Fruit fly (Drosophila melanogaster) whole organism, wandering third instar larva: ENCODE data around the gene nkd.

ENCODE experiments used
- Abd-B ChIP-seq: fragments of >200 bp; optimal IDR thresholded peaks from 2 replicates; lab custom pipeline; 2017; ENCODE audit warnings: missing biosample characterization, missing genetic modification characterization
- CG32264 ChIP-seq: fragments of 200-800 bp; sonication (Bioruptor generic); optimal IDR thresholded peaks from 2 replicates; lab custom pipeline; 2016; ENCODE audit warnings: missing biosample characterization, missing genetic modification characterization
- CG9705 ChIP-seq: fragments of 200-800 bp; sonication (Bioruptor generic); optimal IDR thresholded peaks from 2 replicates; lab custom pipeline; 2018; ENCODE audit warnings: missing biosample characterization, mild to moderate bottlenecking, missing genetic modification characterization
- CrebA ChIP-seq: fragments of 200-800 bp; sonication (Bioruptor generic); optimal IDR thresholded peaks from 2 replicates; lab custom pipeline; 2016; ENCODE audit warnings: missing biosample characterization, mild to moderate bottlenecking, missing genetic modification characterization, borderline replicate concordance
- Dfd ChIP-seq: fragments of >200 bp; optimal IDR thresholded peaks from 2 replicates; lab custom pipeline; 2017; ENCODE audit warnings: missing biosample characterization, missing genetic modification characterization
- Dif ChIP-seq: fragments of 200-275, 200-300 bp; sonication (Bioruptor generic); optimal IDR thresholded peaks from 2 replicates; lab custom pipeline; 2018; ENCODE audit warnings: missing biosample characterization, missing genetic modification characterization; ENCODE audit not compliant: partially characterized antibody
- GATAd ChIP-seq: sonication (Bioruptor generic); optimal IDR thresholded peaks from 2 replicates; lab custom pipeline; 2016; ENCODE audit warnings: missing biosample characterization, missing genetic modification characterization
- HLH106 ChIP-seq: fragments of 200-800 bp; optimal IDR thresholded peaks from 3 replicates; lab custom pipeline; 2019; ENCODE audit warnings: missing biosample characterization, mild to moderate bottlenecking, missing genetic modification characterization, moderate library complexity
- Hr83 ChIP-seq: fragments of 200-300 bp; sonication (Bioruptor generic); optimal IDR thresholded peaks from 2 replicates; lab custom pipeline; 2016; ENCODE audit warnings: missing biosample characterization, mild to moderate bottlenecking, missing genetic modification characterization, moderate library complexity; ENCODE audit not compliant: poor library complexity, severe bottlenecking
- Jra ChIP-seq: sonication (Bioruptor generic); optimal IDR thresholded peaks from 2 replicates; lab custom pipeline; 2016; ENCODE audit warnings: missing biosample characterization, missing genetic modification characterization
- Mio ChIP-seq: sonication (Bioruptor generic); optimal IDR thresholded peaks from 2 replicates; lab custom pipeline; 2016; ENCODE audit warnings: missing biosample characterization, missing genetic modification characterization
- Myc ChIP-seq: fragments of >200 bp; optimal IDR thresholded peaks from 2 replicates; lab custom pipeline; 2017
- N ChIP-seq: fragments of >200 bp; optimal IDR thresholded peaks from 2 replicates; lab custom pipeline; 2018; ENCODE audit warnings: missing biosample characterization, missing external identifiers, missing genetic modification characterization
- OdsH ChIP-seq: fragments of 200-800 bp; sonication (Bioruptor generic); optimal IDR thresholded peaks from 2 replicates; lab custom pipeline; 2016; ENCODE audit warnings: missing biosample characterization, mild to moderate bottlenecking, missing genetic modification characterization
- Rel ChIP-seq, 2 experiments: fragments of 200-800 bp; sonication (Bioruptor generic) in 1 of 2; optimal IDR thresholded peaks; 2 replicates in 1 of 2; 3 replicates in 1 of 2; lab custom pipeline; 2016 to 2019; ENCODE audit warnings: mild to moderate bottlenecking in 2 of 2, missing biosample characterization in 2 of 2, missing genetic modification characterization in 2 of 2, moderate library complexity in 1 of 2
- Sp1 ChIP-seq: fragments of 200-800 bp; sonication (Bioruptor generic); optimal IDR thresholded peaks from 3 replicates; lab custom pipeline; 2019; ENCODE audit warnings: missing biosample characterization, mild to moderate bottlenecking, missing genetic modification characterization, moderate library complexity
- Vsx2 ChIP-seq: fragments of 200-300, 225-300 bp; sonication (Bioruptor generic); optimal IDR thresholded peaks from 2 replicates; lab custom pipeline; 2018; ENCODE audit warnings: missing biosample characterization, missing genetic modification characterization; ENCODE audit not compliant: partially characterized antibody
- br ChIP-seq: fragments of 200-800 bp; sonication (Bioruptor generic); optimal IDR thresholded peaks from 2 replicates; lab custom pipeline; 2016; ENCODE audit warnings: missing biosample characterization, missing genetic modification characterization
- brk ChIP-seq: fragments of 200-800 bp; sonication (Bioruptor generic); optimal IDR thresholded peaks from 2 replicates; lab custom pipeline; 2016; ENCODE audit warnings: missing biosample characterization, mild to moderate bottlenecking, missing genetic modification characterization
- dl ChIP-seq, 2 experiments: fragments of 175-275, 200-275 bp in 1 of 2; fragments of 200-275 bp in 1 of 2; sonication (Bioruptor generic); optimal IDR thresholded peaks; lab custom pipeline; 2018; ENCODE audit warnings: mild to moderate bottlenecking in 2 of 2, missing biosample characterization in 2 of 2, missing genetic modification characterization in 2 of 2, moderate library complexity in 2 of 2; ENCODE audit not compliant: partially characterized antibody in 2 of 2, insufficient read depth in 1 of 2
- dmrt93B ChIP-seq: fragments of 200-800 bp; sonication (Bioruptor generic); optimal IDR thresholded peaks from 2 replicates; lab custom pipeline; 2018; ENCODE audit warnings: missing biosample characterization, mild to moderate bottlenecking, missing genetic modification characterization
- dsf ChIP-seq: sonication (Bioruptor generic); optimal IDR thresholded peaks from 2 replicates; lab custom pipeline; 2016; ENCODE audit warnings: missing biosample characterization, missing genetic modification characterization, borderline replicate concordance
- ey ChIP-seq: fragments of 200-800 bp; sonication (Bioruptor generic); optimal IDR thresholded peaks from 2 replicates; lab custom pipeline; 2016; ENCODE audit warnings: missing biosample characterization, missing genetic modification characterization
- foxo ChIP-seq, 2 experiments: fragments of 200-800 bp; sonication (Bioruptor generic); optimal IDR thresholded peaks; 2 replicates in 1 of 2; 3 replicates in 1 of 2; lab custom pipeline; 2016 to 2017; ENCODE audit warnings: missing biosample characterization in 2 of 2, missing genetic modification characterization in 2 of 2
- fru ChIP-seq: fragments of 200-800 bp; sonication (Bioruptor generic); optimal IDR thresholded peaks from 3 replicates; lab custom pipeline; 2016; ENCODE audit warnings: missing biosample characterization, mild to moderate bottlenecking, missing genetic modification characterization
- h ChIP-seq: fragments of 200-800 bp; sonication (Bioruptor generic); optimal IDR thresholded peaks from 3 replicates; lab custom pipeline; 2016; ENCODE audit warnings: missing biosample characterization, mild to moderate bottlenecking, missing genetic modification characterization
- lola ChIP-seq: fragments of >200 bp; optimal IDR thresholded peaks from 2 replicates; lab custom pipeline; 2017; ENCODE audit warnings: missing biosample characterization, missing genetic modification characterization
- pan ChIP-seq: fragments of >200 bp; optimal IDR thresholded peaks from 2 replicates; lab custom pipeline; 2017
- psq ChIP-seq: fragments of 200-800 bp; sonication (Bioruptor generic); optimal IDR thresholded peaks from 3 replicates; lab custom pipeline; 2017; ENCODE audit warnings: missing biosample characterization, mild to moderate bottlenecking, missing genetic modification characterization, moderate library complexity
- rgr ChIP-seq: fragments of 200-800 bp; sonication (Bioruptor generic); optimal IDR thresholded peaks from 3 replicates; lab custom pipeline; 2016; ENCODE audit warnings: missing biosample characterization, mild to moderate bottlenecking, missing genetic modification characterization
- sage ChIP-seq: fragments of 200-800 bp; sonication (Bioruptor generic); optimal IDR thresholded peaks from 2 replicates; lab custom pipeline; 2016; ENCODE audit warnings: missing biosample characterization, mild to moderate bottlenecking, missing genetic modification characterization
- sv ChIP-seq: fragments of 200-800 bp; sonication (Bioruptor generic); optimal IDR thresholded peaks from 3 replicates; lab custom pipeline; 2016; ENCODE audit warnings: missing biosample characterization, missing genetic modification characterization
- tai ChIP-seq: sonication (Bioruptor generic); optimal IDR thresholded peaks from 2 replicates; lab custom pipeline; 2016; ENCODE audit warnings: missing biosample characterization, missing genetic modification characterization
- usp ChIP-seq: fragments of >200 bp; optimal IDR thresholded peaks from 2 replicates; lab custom pipeline; 2017; ENCODE audit warnings: missing biosample characterization, missing genetic modification characterization
- woc ChIP-seq: sonication (Bioruptor generic); optimal IDR thresholded peaks from 2 replicates; lab custom pipeline; 2016; ENCODE audit warnings: missing biosample characterization, mild to moderate bottlenecking, missing genetic modification characterization

nkd gene

dm6 chr3L:19091423-19092124, 46.3 kb upstream of the nkd start:
- TF ChIP-seq psq (GFP tag; lab: Kevin White, UChicago) (no peak), Dif (GFP tag; lab: Kevin White, UChicago) (peak; percentile 7), pan (lab: Kevin White, UChicago) (no peak), br (GFP tag; lab: Kevin White, UChicago) (no peak), CrebA (GFP tag; lab: Kevin White, UChicago) (no peak), Abd-B (GFP tag; lab: Kevin White, UChicago) (no peak), sv (no peak), dl (GFP tag; optimal IDR thresholded peaks at IDR 0.05; lab: Kevin White, UChicago; ENCODE audit: insufficient read depth in 1 of 2, partially characterized antibody in 2 of 2) (no peak), foxo (GFP tag; optimal IDR thresholded peaks at IDR 0.05; lab: Kevin White, UChicago) (no peak), Dfd (peak; percentile 61), h (no peak), sage (GFP tag; lab: Kevin White, UChicago) (peak; percentile 24), dmrt93B (GFP tag; lab: Kevin White, UChicago) (no peak)

DNA sequence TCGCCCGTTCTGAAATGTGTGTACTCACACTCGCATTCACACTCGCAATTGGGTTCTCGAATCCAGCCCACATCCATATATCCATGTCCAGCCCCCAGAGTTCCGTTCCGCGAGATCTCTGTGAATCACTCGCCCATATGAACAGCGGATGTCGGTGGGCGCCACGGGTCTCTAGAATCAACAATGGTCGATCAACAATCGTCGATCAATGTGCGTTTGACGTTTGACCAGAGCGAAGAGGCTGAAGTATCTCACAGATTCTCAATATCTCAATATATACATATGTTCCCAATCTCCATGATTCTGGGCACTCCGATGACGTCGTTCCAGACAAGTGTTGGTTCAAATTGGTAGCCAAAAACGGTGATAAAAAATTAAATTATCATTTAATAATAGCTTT, 43.9 kb upstream of the nkd start:
- TF ChIP-seq Hr83 (GFP tag; lab: Kevin White, UChicago) (no peak), h (no peak), HLH106 (tag; lab: Kevin White, UChicago) (no peak), sv (no peak)
- TF ChIP-seq, all 38 proteins: peak for 0

- TF ChIP-seq fru (GFP tag; lab: Kevin White, UChicago) = no peak
- no peak for TF ChIP-seq CG9705 (GFP tag; lab: Kevin White, UChicago)
- TF ChIP-seq Sp1 (GFP tag; lab: Kevin White, UChicago) = peak; percentile 28
- TF ChIP-seq psq (GFP tag; lab: Kevin White, UChicago) = peak; percentile 35
- peak; percentile 10 for TF ChIP-seq HLH106 (tag; lab: Kevin White, UChicago)
- TF ChIP-seq foxo (GFP tag; optimal IDR thresholded peaks at IDR 0.05; lab: Kevin White, UChicago) = peak in 1 of 2 experiments; percentile 24
These were observed 42.4 kb upstream of the nkd start for dm6 chr3L:19087369-19088275.

- peak in 1 of 2 experiments; percentile 86 for TF ChIP-seq foxo (GFP tag; optimal IDR thresholded peaks at IDR 0.05; lab: Kevin White, UChicago)
- peak; percentile 84 for TF ChIP-seq sv
- peak; percentile 53 for TF ChIP-seq Dif (GFP tag; lab: Kevin White, UChicago)
- TF ChIP-seq HLH106 (tag; lab: Kevin White, UChicago) = peak; percentile 92
- TF ChIP-seq pan (lab: Kevin White, UChicago) = no peak
- no peak for TF ChIP-seq Mio (GFP tag; lab: Kevin White, UChicago)
- peak in 1 of 2 experiments; percentile 25 for TF ChIP-seq dl (GFP tag; optimal IDR thresholded peaks at IDR 0.05; lab: Kevin White, UChicago; ENCODE audit: insufficient read depth in 1 of 2, partially characterized antibody in 2 of 2)
- peak; percentile 73 for TF ChIP-seq CG9705 (GFP tag; lab: Kevin White, UChicago)
- TF ChIP-seq h = peak; percentile 77
- no peak for TF ChIP-seq Myc (lab: Kevin White, UChicago)
- TF ChIP-seq usp = no peak
- TF ChIP-seq Jra = no peak
- TF ChIP-seq dmrt93B (GFP tag; lab: Kevin White, UChicago) = peak; percentile 66
- TF ChIP-seq Sp1 (GFP tag; lab: Kevin White, UChicago) = peak; percentile 92
- no peak for TF ChIP-seq GATAd
- peak; percentile 82 for TF ChIP-seq psq (GFP tag; lab: Kevin White, UChicago)
- no peak for TF ChIP-seq tai (GFP tag; lab: Kevin White, UChicago)
- peak; percentile 62 for TF ChIP-seq sage (GFP tag; lab: Kevin White, UChicago)
- TF ChIP-seq rgr = peak; percentile 85
- TF ChIP-seq Dfd = peak; percentile 69
- TF ChIP-seq CG32264 = no peak
- no peak for TF ChIP-seq dsf (GFP tag; lab: Kevin White, UChicago)
- TF ChIP-seq Vsx2 (GFP tag; lab: Kevin White, UChicago) = no peak
- no peak for TF ChIP-seq Abd-B (GFP tag; lab: Kevin White, UChicago)
- TF ChIP-seq lola = no peak
- TF ChIP-seq brk (GFP tag; lab: Kevin White, UChicago) = peak; percentile 81
- TF ChIP-seq N (GFP tag; lab: Kevin White, UChicago) = no peak
- peak; percentile 80 for TF ChIP-seq Rel (GFP tag; optimal IDR thresholded peaks at IDR 0.05; lab: Kevin White, UChicago)
- peak; percentile 65 for TF ChIP-seq Rel (tag; optimal IDR thresholded peaks at IDR 0.05; lab: Kevin White, UChicago)
- peak; percentile 63 for TF ChIP-seq woc (GFP tag; lab: Kevin White, UChicago)
- TF ChIP-seq OdsH (GFP tag; lab: Kevin White, UChicago) = peak; percentile 87
- peak; percentile 68 for TF ChIP-seq ey (GFP tag; lab: Kevin White, UChicago)
- peak; percentile 76 for TF ChIP-seq fru (GFP tag; lab: Kevin White, UChicago)
- TF ChIP-seq br (GFP tag; lab: Kevin White, UChicago) = peak; percentile 35
These were observed 41.3 kb upstream of the nkd start, which contains the start of gene Mkp3 for dm6 chr3L:19086364-19087200. Gene Mkp3, minus strand, starts transcription at chr3L:19086426.
